Worm (Caenorhabditis elegans): ENCODE data around the gene W08F4.12.
"Not testable (repeated sequence)": the region's sequence is repeated elsewhere in the genome, so short reads cannot be mapped to it uniquely, and the experiment has no call there.

W08F4.12 gene

ce11 chrII:622478-622877 is 38.3 kb upstream of the W08F4.12 start (continued):
- no peak for TF ChIP-seq C08G9.2 (tag; optimal IDR thresholded peaks at IDR 0.05)
- TF ChIP-seq F13H6.1 (tag; optimal IDR thresholded peaks at IDR 0.05), result no peak
- no peak for TF ChIP-seq sdc-2 (tag; optimal IDR thresholded peaks at IDR 0.05)
- no peak for TF ChIP-seq odd-2 (tag; optimal IDR thresholded peaks at IDR 0.05)
- no peak for TF ChIP-seq hlh-8 (tag; optimal IDR thresholded peaks at IDR 0.05)

DNA sequence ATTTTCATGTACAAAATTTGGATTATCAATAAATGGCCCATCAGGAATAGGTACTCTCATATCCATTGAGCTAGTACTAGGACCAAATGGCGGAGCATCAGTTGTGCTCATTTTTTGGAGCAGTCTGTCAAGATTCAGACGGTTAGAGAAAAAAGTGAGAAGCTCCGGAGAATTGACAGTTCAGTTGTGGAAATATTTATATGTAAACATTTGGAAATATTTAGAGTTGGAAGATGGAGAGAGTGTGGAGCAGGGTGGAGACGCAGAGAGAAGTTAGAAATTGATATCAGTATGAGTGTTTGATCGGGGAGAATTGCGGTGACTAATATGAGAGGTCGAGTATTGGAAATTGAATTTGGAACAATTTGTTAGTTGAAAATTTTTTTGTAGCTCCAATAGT is 36.9 kb upstream of the W08F4.12 start:
- TF ChIP-seq C08G9.2 (tag; optimal IDR thresholded peaks at IDR 0.05) (no peak), ama-1 (optimal IDR thresholded peaks at IDR 0.05) (no peak), nfya-1 (tag; optimal IDR thresholded peaks at IDR 0.05) (no peak), elt-2 (tag; optimal IDR thresholded peaks at IDR 0.05) (no peak), pqm-1 (tag; optimal IDR thresholded peaks at IDR 0.05) (no peak), ceh-31 (tag; optimal IDR thresholded peaks at IDR 0.05) (no peak), hlh-15 (tag; optimal IDR thresholded peaks at IDR 0.05) (no peak), odd-2 (tag; optimal IDR thresholded peaks at IDR 0.05) (no peak), nhr-11 (tag; optimal IDR thresholded peaks at IDR 0.05) (no peak), syd-9 (tag; optimal IDR thresholded peaks at IDR 0.05) (no peak), F13H6.1 (tag; optimal IDR thresholded peaks at IDR 0.05) (no peak), sox-2 (GFP tag; IDR thresholded peaks at IDR 0.05) (no peak), unc-55 (GFP tag; optimal IDR thresholded peaks at IDR 0.05) (no peak), Y22D7AL.16 (tag; optimal IDR thresholded peaks at IDR 0.05) (no peak), madf-2 (tag; optimal IDR thresholded peaks at IDR 0.05) (no peak)

- TF ChIP-seq lin-11 (tag; optimal IDR thresholded peaks at IDR 0.05) (no peak), ceh-48 (tag; optimal IDR thresholded peaks at IDR 0.05) (peak; percentile 48), ceh-2 (tag; optimal IDR thresholded peaks at IDR 0.05) (no peak)
These were observed 30.5 kb upstream of the W08F4.12 start for ce11 chrII:614701-615100.

DNA sequence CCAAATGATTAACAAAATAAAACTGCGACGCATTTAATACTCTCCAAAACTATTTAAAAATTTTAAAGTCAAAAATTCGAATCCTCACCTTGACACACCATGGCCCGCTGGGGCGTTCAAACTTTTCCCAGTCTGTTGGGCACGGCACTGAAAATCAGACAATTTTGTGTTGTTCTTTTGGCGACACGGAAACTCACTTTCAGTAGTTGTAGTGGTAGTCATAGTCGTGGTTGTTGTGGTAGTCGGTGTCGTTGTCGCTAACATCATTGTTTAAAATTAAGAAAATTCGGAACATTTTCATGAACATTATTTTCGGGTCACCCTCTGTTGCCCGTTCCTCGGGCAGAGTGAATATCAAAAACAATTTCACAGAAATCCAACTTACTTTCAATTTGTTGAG is 28.1 kb upstream of the W08F4.12 start, which contains the start of gene clec-118:
clec-118 (minus strand) TSS at position 101 of the 400 bp plus-strand sequence.
- TF ChIP-seq ceh-2, syd-9, ceh-30 (tag; optimal IDR thresholded peaks at IDR 0.05): not testable (repeated sequence)

DNA sequence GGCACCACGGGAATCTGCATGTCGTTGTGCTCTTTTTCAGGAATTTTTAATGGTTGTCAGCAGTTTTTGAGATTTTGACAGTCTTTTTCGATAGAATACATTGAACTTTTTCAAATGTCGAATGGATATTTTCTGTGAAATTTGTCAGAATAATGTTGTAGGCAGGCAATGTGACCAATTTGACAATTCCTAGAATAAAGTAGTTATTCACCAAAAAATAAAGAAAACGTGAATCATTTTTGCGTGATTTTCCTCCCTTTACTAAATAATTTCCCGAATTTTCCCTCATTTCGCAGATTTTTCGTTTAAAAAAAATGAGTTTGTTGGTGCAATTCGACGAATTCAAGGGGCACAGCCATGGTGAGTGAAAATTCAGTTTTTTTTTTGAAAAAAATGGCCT is 24.5 kb upstream of the W08F4.12 start, which contains the start of gene W04H10.1:
W04H10.1 (plus strand) TSS at position 301 of the 400 bp plus-strand sequence.
- TF ChIP-seq dve-1 (tag; optimal IDR thresholded peaks at IDR 0.05) (no peak), tbx-7 (tag; optimal IDR thresholded peaks at IDR 0.05) (no peak), ceh-9 (tag; optimal IDR thresholded peaks at IDR 0.05) (no peak), pha-4 (tag; optimal IDR thresholded peaks at IDR 0.05) (no peak), fkh-10 (GFP tag; optimal IDR thresholded peaks at IDR 0.05) (no peak), dmd-4 (tag; optimal IDR thresholded peaks at IDR 0.05; ENCODE audit: borderline replicate concordance) (no peak), pqm-1 (tag; optimal IDR thresholded peaks at IDR 0.05) (no peak), lin-11 (tag; optimal IDR thresholded peaks at IDR 0.05) (no peak), syd-9 (tag; optimal IDR thresholded peaks at IDR 0.05) (no peak), fkh-6 (tag; optimal IDR thresholded peaks at IDR 0.05) (no peak), nhr-11 (tag; optimal IDR thresholded peaks at IDR 0.05) (no peak), hlh-13 (GFP tag; optimal IDR thresholded peaks at IDR 0.05) (no peak)

DNA sequence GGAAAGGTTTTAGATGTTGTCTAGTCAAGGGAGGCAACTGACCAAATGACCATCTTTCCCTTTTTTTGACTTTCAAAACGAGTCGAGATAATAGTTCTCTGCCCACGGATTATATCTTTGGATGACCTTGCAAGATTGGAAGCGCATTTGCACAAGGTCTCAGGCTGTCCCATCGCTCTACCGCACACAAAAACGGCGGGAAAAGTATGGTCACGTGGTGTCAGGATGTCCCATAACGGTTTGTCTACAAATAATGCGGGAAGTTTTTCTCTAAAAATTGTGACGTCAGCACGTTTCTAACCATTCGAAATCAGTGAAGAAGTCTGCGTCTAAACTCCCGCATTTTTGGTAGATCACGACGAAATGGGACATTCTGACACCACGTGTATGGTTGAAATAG is 24.1 kb upstream of the W08F4.12 start, which contains the start of gene W04H10.6:
W04H10.6 (minus strand) TSS at position 101 of the 400 bp plus-strand sequence.
- TF ChIP-seq ceh-6 (GFP tag; optimal IDR thresholded peaks at IDR 0.05) (no peak), hlh-6 (tag; optimal IDR thresholded peaks at IDR 0.05) (no peak), hlh-30 (tag; optimal IDR thresholded peaks at IDR 0.05; ENCODE audit: insufficient read depth) (peak; percentile 18)
